Worm (Caenorhabditis elegans): ENCODE measurements around the gene srw-71.

srw-71 gene

DNA sequence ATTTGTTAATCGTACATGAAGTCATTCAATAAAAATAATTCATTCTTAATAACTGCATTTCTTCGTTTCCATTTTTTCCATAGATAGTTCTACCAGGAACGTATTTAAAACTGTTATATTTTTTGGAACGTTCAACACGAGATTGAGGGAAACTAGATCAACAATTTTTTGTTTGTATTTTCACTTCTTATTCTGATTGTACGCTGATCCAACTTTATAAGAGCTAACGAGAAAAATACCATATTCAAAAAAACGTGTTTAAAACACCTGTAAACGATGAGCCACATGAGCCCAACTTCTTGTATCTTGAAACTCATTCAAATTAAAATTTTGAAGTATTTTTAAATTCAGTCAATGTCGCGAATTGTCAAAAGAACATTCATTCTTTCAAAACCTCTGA, 14.3 kb downstream of the srw-71 start:
- TF ChIP-seq mls-2 (tag; optimal IDR thresholded peaks at IDR 0.05), result no peak
- TF ChIP-seq tbx-8 (GFP tag; optimal IDR thresholded peaks at IDR 0.05), result no peak
- TF ChIP-seq pha-4 (tag; optimal IDR thresholded peaks at IDR 0.05), result no peak
- no peak for TF ChIP-seq hlh-1 (tag; optimal IDR thresholded peaks at IDR 0.05)
- TF ChIP-seq sptf-1 (tag; optimal IDR thresholded peaks at IDR 0.05), result no peak
- no peak for TF ChIP-seq lsy-2 (tag; optimal IDR thresholded peaks at IDR 0.05)
- no peak for TF ChIP-seq lin-32 (GFP tag; optimal IDR thresholded peaks at IDR 0.05)
- no peak for TF ChIP-seq mep-1 (tag; optimal IDR thresholded peaks at IDR 0.05)
- no peak for TF ChIP-seq ham-2 (GFP tag; optimal IDR thresholded peaks at IDR 0.05)
- no peak for TF ChIP-seq ceh-83 (GFP tag; optimal IDR thresholded peaks at IDR 0.05)
- TF ChIP-seq blmp-1 (tag; optimal IDR thresholded peaks at IDR 0.05), result no peak
- no peak for TF ChIP-seq nhr-76 (tag; optimal IDR thresholded peaks at IDR 0.05)
- no peak for TF ChIP-seq nhr-237 (tag; optimal IDR thresholded peaks at IDR 0.05)
- no peak for TF ChIP-seq flh-1 (GFP tag; optimal IDR thresholded peaks at IDR 0.05)
- no peak for TF ChIP-seq lin-13 (tag; optimal IDR thresholded peaks at IDR 0.05)

DNA sequence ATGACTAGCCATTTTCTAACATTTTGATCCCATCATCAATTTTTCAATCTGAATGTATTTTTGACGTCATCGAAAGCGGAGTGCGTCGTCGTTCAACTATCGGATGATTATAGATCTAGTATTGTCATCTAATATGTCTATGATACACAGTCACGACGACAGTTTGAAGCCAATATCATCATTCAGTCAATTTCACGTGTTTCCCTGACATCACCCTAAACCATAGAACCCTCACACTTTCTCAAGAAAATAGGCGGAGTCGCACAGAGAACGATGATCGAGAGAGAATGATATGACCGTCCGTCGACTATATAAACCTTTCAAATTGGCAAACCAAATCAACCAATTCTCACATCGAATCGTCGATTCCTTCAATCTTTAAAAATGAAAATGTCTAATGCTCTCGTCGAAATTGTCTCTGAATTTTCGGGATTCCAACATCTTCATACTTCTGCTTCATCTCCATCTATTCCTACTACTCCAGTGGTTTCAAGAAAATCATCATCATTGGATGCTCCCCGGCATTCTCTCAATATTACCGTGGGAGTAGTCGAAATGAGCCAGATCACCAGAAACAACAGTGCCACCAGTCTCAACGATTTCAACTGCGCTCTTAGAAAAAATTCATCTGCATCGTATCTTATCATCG, 15.0 kb downstream of the srw-71 start, which contains the start of gene F18E3.13:
TSS of gene F18E3.13 (plus strand) at position 385 of the 649 bp plus-strand sequence.
- no peak for TF ChIP-seq nhr-12 (tag; optimal IDR thresholded peaks at IDR 0.05)
- TF ChIP-seq snpc-4 (tag; optimal IDR thresholded peaks at IDR 0.05), result no peak
- peak; percentile 22 for TF ChIP-seq elt-3 (tag; optimal IDR thresholded peaks at IDR 0.05)
- peak; percentile 69 for TF ChIP-seq unc-62 (GFP tag; optimal IDR thresholded peaks at IDR 0.05)
- TF ChIP-seq lsy-2 (tag; optimal IDR thresholded peaks at IDR 0.05), result no peak
- no peak for TF ChIP-seq blmp-1 (tag; optimal IDR thresholded peaks at IDR 0.05)
- no peak for TF ChIP-seq mep-1 (tag; optimal IDR thresholded peaks at IDR 0.05)

DNA sequence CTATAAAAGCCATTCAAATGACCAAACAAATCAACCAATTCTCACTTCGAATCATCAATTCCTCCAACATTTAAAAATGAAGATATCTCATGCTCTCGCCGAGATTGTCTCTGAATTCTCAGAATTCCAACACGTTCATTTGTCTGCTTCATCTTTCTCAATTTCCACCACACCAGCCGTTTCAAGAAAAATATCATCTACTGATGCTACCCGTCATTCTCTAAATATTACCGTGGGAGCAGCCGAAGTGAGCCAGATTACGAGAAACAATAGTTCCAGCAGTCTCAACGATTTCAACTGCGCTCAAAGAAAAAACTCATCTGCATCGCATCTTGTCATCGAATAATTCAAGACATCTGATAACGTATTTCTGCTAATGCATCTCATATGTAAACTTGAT, 16.0 kb downstream of the srw-71 start, which contains the start of gene F18E3.12:
TSS of gene F18E3.12 (plus strand) at position 77 of the 400 bp plus-strand sequence.
- TF ChIP-seq ces-1 (GFP tag; optimal IDR thresholded peaks at IDR 0.05) (no peak), lin-13 (tag; optimal IDR thresholded peaks at IDR 0.05) (no peak), ceh-39 (tag; optimal IDR thresholded peaks at IDR 0.05) (no peak), elt-1 (tag; optimal IDR thresholded peaks at IDR 0.05; ENCODE audit: borderline replicate concordance, insufficient read depth) (no peak), nhr-2 (tag; optimal IDR thresholded peaks at IDR 0.05) (no peak), nhr-12 (tag; optimal IDR thresholded peaks at IDR 0.05) (no peak), blmp-1 (tag; optimal IDR thresholded peaks at IDR 0.05) (no peak), snpc-4 (tag; optimal IDR thresholded peaks at IDR 0.05) (no peak), ceh-83 (GFP tag; optimal IDR thresholded peaks at IDR 0.05) (no peak), drap-1 (GFP tag; optimal IDR thresholded peaks at IDR 0.05) (no peak), hlh-1 (tag; optimal IDR thresholded peaks at IDR 0.05) (no peak), mab-5 (tag; optimal IDR thresholded peaks at IDR 0.05) (no peak), unc-39 (tag; optimal IDR thresholded peaks at IDR 0.05) (no peak), unc-62 (GFP tag; optimal IDR thresholded peaks at IDR 0.05) (no peak), nhr-28 (tag; optimal IDR thresholded peaks at IDR 0.05) (no peak), ceh-43 (GFP tag; optimal IDR thresholded peaks at IDR 0.05) (no peak)

DNA sequence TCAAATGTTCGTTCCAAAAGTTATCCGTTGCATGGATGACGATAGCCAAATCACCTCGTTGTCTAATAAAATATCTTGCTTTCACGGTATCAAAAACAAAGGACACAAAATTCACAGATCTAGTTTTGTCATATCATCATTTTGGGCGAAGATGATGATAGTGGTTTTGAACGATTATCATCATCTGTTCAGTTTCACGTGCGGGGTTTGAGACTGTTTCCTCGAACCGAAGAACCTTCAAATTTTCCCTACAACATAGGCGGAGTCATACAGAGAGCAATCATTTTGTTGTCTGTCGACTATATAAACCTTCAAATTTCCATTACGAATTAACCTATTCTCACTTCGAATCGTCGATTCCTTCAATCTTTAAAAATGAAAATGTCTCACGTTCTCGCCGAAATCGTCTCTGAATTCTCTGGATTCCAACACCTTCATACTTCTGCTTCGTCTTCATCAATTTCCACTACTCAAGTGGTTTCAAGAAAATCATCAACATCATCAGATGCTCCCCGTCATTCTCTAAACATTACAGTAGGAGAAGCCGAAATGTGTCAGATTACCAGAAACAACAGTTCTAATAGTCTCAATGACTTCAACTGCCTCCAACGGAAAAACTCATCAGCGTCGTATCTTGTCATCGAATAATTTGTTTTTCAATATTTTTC, 17.7 kb downstream of the srw-71 start, which contains the start of gene F18E3.11:
TSS of gene F18E3.11 (plus strand) at position 376 of the 668 bp plus-strand sequence.
- TF ChIP-seq sem-2 (GFP tag; optimal IDR thresholded peaks at IDR 0.05) (no peak), lsy-2 (tag; optimal IDR thresholded peaks at IDR 0.05) (no peak), mab-5 (tag; optimal IDR thresholded peaks at IDR 0.05) (no peak), ham-2 (GFP tag; optimal IDR thresholded peaks at IDR 0.05) (no peak), ceh-43 (GFP tag; optimal IDR thresholded peaks at IDR 0.05) (no peak), M03D4.4 (tag; optimal IDR thresholded peaks at IDR 0.05) (no peak), flh-1 (GFP tag; optimal IDR thresholded peaks at IDR 0.05) (no peak), snpc-4 (tag; optimal IDR thresholded peaks at IDR 0.05) (no peak), nhr-76 (tag; optimal IDR thresholded peaks at IDR 0.05) (no peak), hlh-1 (tag; optimal IDR thresholded peaks at IDR 0.05) (no peak)

DNA sequence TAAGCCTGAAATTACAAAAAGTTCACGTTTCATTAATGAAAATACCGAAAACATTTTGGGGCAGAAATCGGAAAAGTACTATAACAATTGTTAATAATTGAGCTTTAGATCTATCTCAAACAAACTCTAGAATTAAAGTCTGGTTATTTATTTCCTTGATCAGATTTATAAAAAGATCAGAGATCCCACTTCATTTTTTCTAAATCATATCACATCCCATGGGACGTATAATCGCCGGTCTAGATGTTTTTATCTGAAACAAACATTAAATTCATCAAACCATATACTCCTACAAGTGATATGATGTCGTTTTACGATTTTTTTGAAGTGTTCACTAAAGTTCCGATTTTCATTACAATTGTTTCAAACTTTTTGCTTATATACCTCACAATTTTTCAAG, 19.2 kb downstream of the srw-71 start, which contains the start of gene str-41:
TSS of gene str-41 (plus strand) at position 301 of the 400 bp plus-strand sequence.
- no peak for TF ChIP-seq nhr-76 (tag; optimal IDR thresholded peaks at IDR 0.05)
- TF ChIP-seq blmp-1 (tag; optimal IDR thresholded peaks at IDR 0.05), result no peak
- no peak for TF ChIP-seq ceh-43 (GFP tag; optimal IDR thresholded peaks at IDR 0.05)
- no peak for TF ChIP-seq elt-3 (tag; optimal IDR thresholded peaks at IDR 0.05)
- no peak for TF ChIP-seq drap-1 (GFP tag; optimal IDR thresholded peaks at IDR 0.05)
- TF ChIP-seq nhr-28 (tag; optimal IDR thresholded peaks at IDR 0.05), result no peak
- no peak for TF ChIP-seq unc-62 (GFP tag; optimal IDR thresholded peaks at IDR 0.05)
- TF ChIP-seq ceh-83 (GFP tag; optimal IDR thresholded peaks at IDR 0.05), result no peak
- TF ChIP-seq lin-13 (tag; optimal IDR thresholded peaks at IDR 0.05), result no peak
- no peak for TF ChIP-seq nhr-237 (tag; optimal IDR thresholded peaks at IDR 0.05)
- no peak for TF ChIP-seq ces-1 (GFP tag; optimal IDR thresholded peaks at IDR 0.05)

All from whole organism, mixed stage, embryonic.